Worm (Caenorhabditis elegans): ENCODE measurements around the gene F47F2.1.

F47F2.1 gene

ce11 chrX:3878233-3878632, at the start of gene F47F2.1:
F47F2.1 (plus strand) TSS chrX:3878533.
- TF ChIP-seq ceh-45 (GFP tag; IDR thresholded peaks at IDR 0.05), result no peak

- TF ChIP-seq unc-86 (tag; optimal IDR thresholded peaks at IDR 0.05) (no peak), mec-3 (tag; optimal IDR thresholded peaks at IDR 0.05; ENCODE audit: borderline replicate concordance) (no peak)
These were observed 49.6 kb upstream of the F47F2.1 start for ce11 chrX:3828598-3829204.

- TF ChIP-seq ama-1 (optimal IDR thresholded peaks at IDR 0.05) (no peak), ahr-1 (tag; optimal IDR thresholded peaks at IDR 0.05) (no peak), elt-2 (tag; optimal IDR thresholded peaks at IDR 0.05) (peak; percentile 55)
These were observed 48.7 kb upstream of the F47F2.1 start for ce11 chrX:3829605-3830004.

ce11 chrX:3830872-3831271, 47.5 kb upstream of the F47F2.1 start:
- TF ChIP-seq pag-3 (tag; optimal IDR thresholded peaks at IDR 0.05; ENCODE audit: borderline replicate concordance) (no peak), ttx-3 (tag; optimal IDR thresholded peaks at IDR 0.05) (no peak), lim-6 (tag; optimal IDR thresholded peaks at IDR 0.05) (no peak), tbx-7 (tag; optimal IDR thresholded peaks at IDR 0.05) (no peak), unc-86 (tag; optimal IDR thresholded peaks at IDR 0.05) (no peak), unc-55 (GFP tag; optimal IDR thresholded peaks at IDR 0.05) (no peak), hlh-30 (tag; optimal IDR thresholded peaks at IDR 0.05; ENCODE audit: insufficient read depth) (no peak), ztf-16 (tag; optimal IDR thresholded peaks at IDR 0.05) (no peak), che-1 (tag; optimal IDR thresholded peaks at IDR 0.05) (no peak), fkh-6 (tag; optimal IDR thresholded peaks at IDR 0.05) (no peak), nhr-232 (tag; optimal IDR thresholded peaks at IDR 0.05) (no peak), pha-2 (tag; optimal IDR thresholded peaks at IDR 0.05) (no peak), ceh-2 (tag; optimal IDR thresholded peaks at IDR 0.05) (no peak), gmeb-2 (tag; optimal IDR thresholded peaks at IDR 0.05) (no peak), sdc-2 (tag; optimal IDR thresholded peaks at IDR 0.05) (no peak), pat-9 (tag; optimal IDR thresholded peaks at IDR 0.05) (no peak), rnt-1 (tag; optimal IDR thresholded peaks at IDR 0.05) (no peak), sox-4 (tag; optimal IDR thresholded peaks at IDR 0.05) (no peak)

- TF ChIP-seq elt-2 (tag; optimal IDR thresholded peaks at IDR 0.05) (no peak), K02D7.2 (tag; optimal IDR thresholded peaks at IDR 0.05) (no peak), hlh-30 (tag; optimal IDR thresholded peaks at IDR 0.05; ENCODE audit: insufficient read depth) (no peak), T23F11.4 (GFP tag; optimal IDR thresholded peaks at IDR 0.05) (no peak), pros-1 (tag; optimal IDR thresholded peaks at IDR 0.05) (no peak), unc-55 (GFP tag; optimal IDR thresholded peaks at IDR 0.05) (no peak), ets-4 (tag; optimal IDR thresholded peaks at IDR 0.05) (no peak), pat-9 (tag; optimal IDR thresholded peaks at IDR 0.05) (no peak), ceh-45 (GFP tag; IDR thresholded peaks at IDR 0.05) (no peak), mec-3 (tag; optimal IDR thresholded peaks at IDR 0.05; ENCODE audit: borderline replicate concordance) (no peak), sox-2 (GFP tag; IDR thresholded peaks at IDR 0.05) (no peak), rnt-1 (tag; optimal IDR thresholded peaks at IDR 0.05) (no peak), unc-42 (tag; optimal IDR thresholded peaks at IDR 0.05) (no peak)
These were observed 46.2 kb upstream of the F47F2.1 start for ce11 chrX:3832059-3832641.

ce11 chrX:3833964-3834840, 44.1 kb upstream of the F47F2.1 start:
- no peak for TF ChIP-seq ceh-48 (tag; optimal IDR thresholded peaks at IDR 0.05)
- no peak for TF ChIP-seq unc-86 (tag; optimal IDR thresholded peaks at IDR 0.05)
- TF ChIP-seq dve-1 (tag; optimal IDR thresholded peaks at IDR 0.05), result peak; percentile 15
